Fruit fly (Drosophila melanogaster) whole organism, embryonic: Measurements from ENCODE around the gene Ns4.
A peak's percentile ranks its signal among the peaks of the same experiment; 100 is the strongest.

Source experiments
- Awh ChIP-seq: fragments of 200-800 bp; sonication (Bioruptor generic); IDR thresholded peaks from 2 replicates; pipeline ENCODE4, ENCODE4 v1.3.6; 2022; ENCODE audit warnings: missing biosample characterization, missing genetic modification characterization
- Bgb ChIP-seq: fragments of 200-800 bp; sonication (Bioruptor generic); IDR thresholded peaks from 2 replicates; pipeline ENCODE4 v1.3.6; 2022; ENCODE audit warnings: missing biosample characterization, missing genetic modification characterization; ENCODE audit not compliant: partially characterized antibody
- CG10274 ChIP-seq: fragments of 200-800 bp; sonication (Bioruptor generic); optimal IDR thresholded peaks from 3 replicates; lab custom pipeline; 2017; ENCODE audit warnings: missing biosample characterization, mild to moderate bottlenecking, missing genetic modification characterization
- CG11247 ChIP-seq: fragments of 200-800 bp; sonication (Bioruptor generic); IDR thresholded peaks from 2 replicates; pipeline ENCODE4 v1.3.6; 2022; ENCODE audit warnings: missing biosample characterization, missing genetic modification characterization
- CG12071 ChIP-seq: fragments of 200-800 bp; sonication (Bioruptor generic); optimal IDR thresholded peaks from 3 replicates; lab custom pipeline; 2018; ENCODE audit warnings: missing biosample characterization, mild to moderate bottlenecking, missing genetic modification characterization
- CG13775 ChIP-seq: fragments of 200-800 bp; sonication (Bioruptor generic); optimal IDR thresholded peaks from 3 replicates; lab custom pipeline; 2017; ENCODE audit warnings: missing biosample characterization, mild to moderate bottlenecking, missing genetic modification characterization
- CG14014 ChIP-seq: fragments of 200-800 bp; sonication (Bioruptor generic); IDR thresholded peaks from 2 replicates; pipeline ENCODE4 v1.3.6; 2022; ENCODE audit warnings: missing biosample characterization, missing genetic modification characterization
- CG17359 ChIP-seq: fragments of 200-800 bp; sonication (Bioruptor generic); optimal IDR thresholded peaks from 3 replicates; lab custom pipeline; 2018; ENCODE audit warnings: missing biosample characterization, mild to moderate bottlenecking, missing genetic modification characterization, moderate library complexity
- CG17361 ChIP-seq: fragments of 200-800 bp; sonication (Bioruptor generic); IDR thresholded peaks from 3 replicates; pipeline ENCODE4 v1.3.6; 2022; ENCODE audit warnings: missing biosample characterization, missing genetic modification characterization
- CG18599 ChIP-seq: fragments of 200-800 bp; sonication (Bioruptor generic); optimal IDR thresholded peaks from 3 replicates; lab custom pipeline; 2017; ENCODE audit warnings: missing biosample characterization, missing genetic modification characterization, mild to moderate bottlenecking, moderate library complexity, missing genetic modification reagents
- CG18619 ChIP-seq: fragments of 200-800 bp; sonication (Bioruptor generic); optimal IDR thresholded peaks from 3 replicates; lab custom pipeline; 2017; ENCODE audit warnings: missing biosample characterization, mild to moderate bottlenecking, missing genetic modification characterization
- CG2678 ChIP-seq: fragments of 200-800 bp; sonication (Bioruptor generic); optimal IDR thresholded peaks from 3 replicates; lab custom pipeline; 2019; ENCODE audit warnings: missing biosample characterization, mild to moderate bottlenecking, missing genetic modification characterization, moderate library complexity
- CG30020 ChIP-seq: fragments of 200-800 bp; optimal IDR thresholded peaks from 2 replicates; lab custom pipeline; 2019; ENCODE audit warnings: missing biosample characterization, mild to moderate bottlenecking, missing genetic modification characterization, moderate library complexity
- CG34376 ChIP-seq: fragments of 200-800 bp; sonication (Bioruptor generic); optimal IDR thresholded peaks from 2 replicates; lab custom pipeline; 2018; ENCODE audit warnings: missing biosample characterization, mild to moderate bottlenecking, missing genetic modification characterization
- CG3726 ChIP-seq: fragments of 200-800 bp; sonication (Bioruptor generic); IDR thresholded peaks from 3 replicates; pipeline ENCODE4, ENCODE4 v1.3.6; 2022; ENCODE audit warnings: missing biosample characterization, missing genetic modification characterization
- CG3847 ChIP-seq: fragments of 200-800 bp; sonication (Bioruptor generic); IDR thresholded peaks from 2 replicates; pipeline ENCODE4 v1.3.6; 2022; ENCODE audit warnings: missing biosample characterization, missing genetic modification characterization
- CG4328 ChIP-seq: fragments of 200-800 bp; sonication (Bioruptor generic); optimal IDR thresholded peaks from 3 replicates; lab custom pipeline; 2017; ENCODE audit warnings: missing biosample characterization, missing genetic modification reagents, missing genetic modification characterization
- CG43689 ChIP-seq: fragments of 200-800 bp; sonication (Bioruptor generic); IDR thresholded peaks from 2 replicates; pipeline ENCODE4 v1.3.6; 2022; ENCODE audit warnings: missing biosample characterization, missing genetic modification characterization
- CG6272 ChIP-seq: fragments of 200-800 bp; sonication (Bioruptor generic); IDR thresholded peaks from 2 replicates; pipeline ENCODE4 v1.3.6; 2022; ENCODE audit warnings: missing biosample characterization, missing genetic modification characterization
- CG6689 ChIP-seq: fragments of 200-800 bp; sonication (Bioruptor generic); IDR thresholded peaks from 2 replicates; pipeline ENCODE4 v1.3.6; 2022; ENCODE audit warnings: missing biosample characterization, missing genetic modification characterization
- CG9932 ChIP-seq: fragments of 200-800 bp; sonication (Bioruptor generic); IDR thresholded peaks from 2 replicates; pipeline ENCODE4 v1.3.6; 2022; ENCODE audit warnings: missing biosample characterization, missing genetic modification characterization
- CkIIα-i1 ChIP-seq: fragments of 200-800 bp; sonication (Bioruptor generic); IDR thresholded peaks from 2 replicates; pipeline ENCODE4 v1.3.6; 2022; ENCODE audit warnings: missing biosample characterization, missing genetic modification characterization
- D19A ChIP-seq: fragments of 200-800 bp; optimal IDR thresholded peaks from 3 replicates; lab custom pipeline; 2019; ENCODE audit warnings: missing biosample characterization, mild to moderate bottlenecking, missing genetic modification characterization, moderate library complexity
- Fer2 ChIP-seq: fragments of 200-800 bp; sonication (Bioruptor generic); optimal IDR thresholded peaks from 2 replicates; lab custom pipeline; 2018; ENCODE audit warnings: missing biosample characterization, mild to moderate bottlenecking, missing genetic modification characterization, moderate library complexity
- Fer3 ChIP-seq: fragments of 200-800 bp; sonication (Bioruptor generic); optimal IDR thresholded peaks from 2 replicates; lab custom pipeline; 2018; ENCODE audit warnings: missing biosample characterization, mild to moderate bottlenecking, missing genetic modification characterization, moderate library complexity
- HLH3B ChIP-seq: fragments of 200-800 bp; sonication (Bioruptor generic); IDR thresholded peaks from 2 replicates; pipeline ENCODE4 v1.3.6; 2022; ENCODE audit warnings: missing biosample characterization, missing genetic modification characterization
- Jarid2 ChIP-seq: fragments of 200-800 bp; sonication (Bioruptor generic); optimal IDR thresholded peaks from 3 replicates; lab custom pipeline; 2017; ENCODE audit warnings: mild to moderate bottlenecking, missing biosample characterization, missing genetic modification reagents, missing genetic modification characterization
- NK7.1 ChIP-seq: fragments of 200-800 bp; sonication (Bioruptor generic); optimal IDR thresholded peaks from 3 replicates; lab custom pipeline; 2016; ENCODE audit warnings: missing biosample characterization, missing genetic modification characterization
- Ravus ChIP-seq: fragments of 200-800 bp; sonication (Bioruptor generic); IDR thresholded peaks from 2 replicates; pipeline ENCODE4 v1.3.6; 2022; ENCODE audit warnings: missing biosample characterization, missing genetic modification characterization
- Taf1 ChIP-seq: fragments of 200-800 bp; sonication (Bioruptor generic); IDR thresholded peaks from 2 replicates; pipeline ENCODE4 v1.3.6; 2022; ENCODE audit warnings: missing biosample characterization, missing genetic modification characterization
- Trl ChIP-seq, 3 experiments: fragments of >200 bp in 2 of 3; fragments of 200-800 bp in 1 of 3; sonication (Bioruptor generic) in 1 of 3; optimal IDR thresholded peaks; 2 replicates in 1 of 3; 3 replicates in 2 of 3; lab custom pipeline; 2016 to 2017; ENCODE audit warnings: missing biosample characterization in 1 of 3, missing genetic modification characterization in 1 of 3
- al ChIP-seq: fragments of 200-800 bp; sonication (Bioruptor generic); IDR thresholded peaks from 2 replicates; pipeline ENCODE4 v1.3.6; 2022; ENCODE audit warnings: missing biosample characterization, missing genetic modification characterization
- corto ChIP-seq: fragments of 200-800 bp; sonication (Bioruptor generic); optimal IDR thresholded peaks from 2 replicates; lab custom pipeline; 2016; ENCODE audit warnings: missing biosample characterization, mild to moderate bottlenecking, missing genetic modification characterization, moderate library complexity
- cwo ChIP-seq: fragments of 200-800 bp; sonication (Bioruptor generic); optimal IDR thresholded peaks from 3 replicates; lab custom pipeline; 2017; ENCODE audit warnings: missing biosample characterization, missing genetic modification characterization, mild to moderate bottlenecking, moderate library complexity, missing genetic modification reagents
- esg ChIP-seq: fragments of 200-800 bp; sonication (Bioruptor generic); conservative IDR thresholded peaks from 2 replicates; pipeline ENCODE4 v1.3.6; 2022; ENCODE audit warnings: missing biosample characterization, missing genetic modification characterization
- ewg ChIP-seq: fragments of 200-800 bp; sonication (Bioruptor generic); optimal IDR thresholded peaks from 3 replicates; lab custom pipeline; 2017; ENCODE audit warnings: mild to moderate bottlenecking, missing biosample characterization, missing genetic modification reagents, missing genetic modification characterization
- gce ChIP-seq: fragments of 200-800 bp; sonication (Bioruptor generic); IDR thresholded peaks from 3 replicates; pipeline ENCODE4 v1.3.6; 2022; ENCODE audit warnings: missing biosample characterization, missing genetic modification characterization
- grn ChIP-seq: fragments of 200-800 bp; sonication (Bioruptor generic); optimal IDR thresholded peaks from 3 replicates; lab custom pipeline; 2017; ENCODE audit warnings: missing biosample characterization, missing genetic modification characterization
- h ChIP-seq: fragments of >200 bp; optimal IDR thresholded peaks from 2 replicates; lab custom pipeline; 2017
- hth ChIP-seq: fragments of >200 bp; optimal IDR thresholded peaks from 2 replicates; lab custom pipeline; 2017; ENCODE audit warnings: inconsistent platforms
- lab ChIP-seq: fragments of 200-800 bp; sonication (Bioruptor generic); optimal IDR thresholded peaks from 3 replicates; lab custom pipeline; 2017; ENCODE audit warnings: missing biosample characterization, missing genetic modification characterization, mild to moderate bottlenecking, moderate library complexity, missing genetic modification reagents
- lola ChIP-seq, 3 experiments: fragments of >200 bp in 2 of 3; fragments of 200-800 bp in 1 of 3; sonication (Bioruptor generic) in 1 of 3; optimal IDR thresholded peaks; 2 replicates each; lab custom pipeline; 2017 to 2019; ENCODE audit warnings: missing biosample characterization in 3 of 3, missing genetic modification characterization in 3 of 3, mild to moderate bottlenecking in 1 of 3, moderate library complexity in 1 of 3
- seq ChIP-seq: fragments of 200-800 bp; sonication (Bioruptor generic); IDR thresholded peaks from 2 replicates; pipeline ENCODE4 v1.3.6; 2022; ENCODE audit warnings: missing biosample characterization, missing genetic modification characterization
- sisA ChIP-seq: fragments of 200-800 bp; sonication (Bioruptor generic); IDR thresholded peaks from 2 replicates; pipeline ENCODE4 v1.3.6; 2022; ENCODE audit warnings: missing biosample characterization, missing genetic modification characterization
- so ChIP-seq: fragments of 200-800 bp; sonication (Bioruptor generic); IDR thresholded peaks from 3 replicates; pipeline ENCODE4 v1.3.6; 2022; ENCODE audit warnings: missing biosample characterization, missing genetic modification characterization
- usp ChIP-seq: fragments of >200 bp; optimal IDR thresholded peaks from 2 replicates; lab custom pipeline; 2017; ENCODE audit warnings: missing biosample characterization, missing genetic modification characterization
- vvl ChIP-seq: fragments of 200-800 bp; sonication (Bioruptor generic); IDR thresholded peaks from 2 replicates; pipeline ENCODE4 v1.3.6; 2022; ENCODE audit warnings: missing biosample characterization, missing genetic modification characterization
- wek ChIP-seq: fragments of 200-800 bp; sonication (Bioruptor generic); optimal IDR thresholded peaks from 3 replicates; lab custom pipeline; 2018; ENCODE audit warnings: missing biosample characterization, mild to moderate bottlenecking, missing genetic modification characterization, moderate library complexity
- zen2 ChIP-seq: fragments of 200-800 bp; sonication (Bioruptor generic); IDR thresholded peaks from 3 replicates; pipeline ENCODE4 v1.3.6; 2022; ENCODE audit warnings: missing biosample characterization, missing genetic modification characterization; ENCODE audit not compliant: partially characterized antibody

Ns4 gene

DNA sequence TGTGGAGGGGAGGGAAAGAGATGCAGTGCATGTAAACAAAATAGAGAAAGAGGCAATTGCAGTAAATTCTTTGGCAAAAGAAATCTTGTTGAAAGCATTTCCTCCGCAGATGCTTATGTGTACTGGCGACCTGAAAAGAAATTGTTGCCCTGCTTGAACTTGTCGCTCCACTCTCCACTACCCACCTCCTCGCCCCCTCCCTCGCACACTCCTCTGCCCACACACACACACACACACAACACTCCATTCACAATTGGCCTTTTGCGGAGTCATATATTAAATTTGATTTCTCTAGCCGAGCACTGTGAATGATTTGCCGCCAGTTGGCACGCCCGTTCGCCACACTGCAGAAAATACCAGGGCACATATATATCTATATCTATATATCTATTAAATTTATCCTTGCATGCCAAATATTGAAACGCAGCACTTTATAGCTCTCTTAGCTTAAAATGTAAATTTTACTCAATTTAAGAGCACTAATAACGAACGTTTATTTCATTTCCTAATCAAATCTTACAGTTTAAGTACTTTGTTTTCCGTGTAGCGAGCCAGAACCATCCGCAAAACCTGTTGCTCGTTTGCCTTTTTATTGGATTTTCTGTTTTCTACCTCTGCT is 6.7 kb downstream of the Ns4 start (continued):
- TF ChIP-seq lola (GFP tag; optimal IDR thresholded peaks at IDR 0.05; lab: Kevin White, UChicago) (peak in 1 of 3 experiments; percentile 30), al (peak; percentile 81), CG14014 (GFP tag; lab: Robert Waterston, UW) (peak; percentile 84), CG11247 (GFP tag; lab: Robert Waterston, UW) (peak; percentile 71), CG4328 (peak; percentile 12), vvl (GFP tag; lab: Robert Waterston, UW) (peak; percentile 59), hth (lab: Kevin White, UChicago) (no peak), CG30020 (tag; lab: Kevin White, UChicago) (no peak), gce (GFP tag; lab: Robert Waterston, UW) (no peak), CG17359 (peak; percentile 68), usp (GFP tag; lab: Kevin White, UChicago) (no peak), CG6272 (no peak; the same call in 1 of the 2 replicates), Trl (optimal IDR thresholded peaks at IDR 0.05; lab: Kevin White, UChicago) (no peak), Trl (GFP tag; optimal IDR thresholded peaks at IDR 0.05; lab: Kevin White, UChicago) (peak; percentile 53), CG12071 (GFP tag; lab: Kevin White, UChicago) (peak; percentile 47), corto (peak; percentile 37), NK7.1 (GFP tag; lab: Kevin White, UChicago) (peak; percentile 49), CG18599 (GFP tag; lab: Kevin White, UChicago) (peak; percentile 89), CG3726 (GFP tag; lab: Robert Waterston, UW) (0 out of 3 replicates have a peak, but pooled peaks have one; percentile 47), CG17361 (GFP tag; lab: Robert Waterston, UW) (peak; percentile 60; the same call in 2 of the 3 replicates), zen2 (no peak), CG3847 (GFP tag; lab: Robert Waterston, UW) (peak; percentile 72), Fer2 (peak; percentile 36), so (GFP tag; lab: Robert Waterston, UW) (peak; percentile 75; the same call in 2 of the 3 replicates), Awh (GFP tag; lab: Robert Waterston, UW) (no peak), ewg (peak; percentile 1), CG2678 (peak; percentile 85), D19A (tag; lab: Kevin White, UChicago) (peak; percentile 52), wek (GFP tag; lab: Kevin White, UChicago) (no peak), CG13775 (GFP tag; lab: Kevin White, UChicago) (peak; percentile 61), h (lab: Kevin White, UChicago) (no peak), HLH3B (GFP tag; lab: Robert Waterston, UW) (peak; percentile 55; the same call in 1 of the 2 replicates), CG9932 (GFP tag; lab: Robert Waterston, UW) (peak; percentile 85), lab (GFP tag; lab: Kevin White, UChicago) (peak; percentile 84), Bgb (GFP tag; lab: Robert Waterston, UW) (no peak), CG18619 (peak; percentile 60), Jarid2 (GFP tag; lab: Kevin White, UChicago) (peak; percentile 49), seq (0 out of 2 replicates have a peak, but pooled peaks have one; percentile 55), sisA (peak; percentile 41; the same call in 1 of the 2 replicates), CG10274 (GFP tag; lab: Kevin White, UChicago) (peak; percentile 59), Taf1 (GFP tag; lab: Robert Waterston, UW) (peak; percentile 71), Ravus (no peak; the same call in 1 of the 2 replicates), CG34376 (GFP tag; lab: Kevin White, UChicago) (peak; percentile 40), cwo (peak; percentile 74), grn (GFP tag; lab: Kevin White, UChicago) (no peak), CG43689 (GFP tag; lab: Robert Waterston, UW) (peak; percentile 54; the same call in 1 of the 2 replicates), CkIIα-i1 (no peak), Fer3 (tag; lab: Kevin White, UChicago) (peak; percentile 83), esg (GFP tag; lab: Robert Waterston, UW) (peak; percentile 59), CG6689 (GFP tag; lab: Robert Waterston, UW) (peak; percentile 68)
